Fruit fly (Drosophila melanogaster): Measurements from ENCODE around the gene Ccp84Ac.

DNA sequence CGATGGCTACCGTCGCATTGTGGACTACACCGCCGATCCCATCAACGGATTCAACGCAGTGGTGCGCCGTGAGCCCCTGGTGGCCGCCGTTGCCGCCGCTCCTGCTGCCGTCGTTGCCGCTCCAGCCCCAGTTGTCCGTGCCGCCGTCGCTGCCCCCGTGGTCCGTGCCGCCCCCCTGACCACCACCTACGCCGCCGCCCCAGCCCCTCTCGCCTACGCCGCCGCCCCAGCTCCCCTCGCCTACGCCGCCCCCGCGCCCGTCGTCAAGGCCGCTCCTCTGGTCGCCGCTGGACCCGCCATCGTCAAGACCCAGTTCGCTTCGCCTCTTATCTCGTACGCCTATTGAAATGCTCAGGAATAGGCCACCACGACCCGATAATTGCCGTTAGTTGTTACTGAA lies 8.9 kb downstream of the Ccp84Ac start:
- TF ChIP-seq Crg-1 (GFP tag; optimal IDR thresholded peaks at IDR 0.05): no peak
- TF ChIP-seq CG33017 (tag; optimal IDR thresholded peaks at IDR 0.05): no peak
- no peak for TF ChIP-seq kay (GFP tag; ENCODE audit: borderline replicate concordance)
- TF ChIP-seq ovo (GFP tag; optimal IDR thresholded peaks at IDR 0.05): no peak
- no peak for TF ChIP-seq Clk (GFP tag; optimal IDR thresholded peaks at IDR 0.05)
- no peak for TF ChIP-seq tj (GFP tag; optimal IDR thresholded peaks at IDR 0.05)
- no peak for TF ChIP-seq cnc (optimal IDR thresholded peaks at IDR 0.05)
- TF ChIP-seq pad (GFP tag; optimal IDR thresholded peaks at IDR 0.05): no peak
- no peak for TF ChIP-seq CG5204 (GFP tag; optimal IDR thresholded peaks at IDR 0.05)
- TF ChIP-seq CG14711 (tag; optimal IDR thresholded peaks at IDR 0.05): no peak
- no peak for TF ChIP-seq CG11617 (GFP tag; optimal IDR thresholded peaks at IDR 0.05)
